Worm (Caenorhabditis elegans): ENCODE results near the gene R02F2.10.

Gene R02F2.10

ce11 chrIII:5521930-5522329 is 43.8 kb downstream of the R02F2.10 start, which contains the start of gene D1044.4:
Gene D1044.4, minus strand, starts transcription at chrIII:5522030.
- TF ChIP-seq B0019.2 (GFP tag; conservative IDR thresholded peaks at IDR 0.05) = no peak
- TF ChIP-seq mes-4 (tag; optimal IDR thresholded peaks at IDR 0.05) = no peak
- TF ChIP-seq ztf-28 (GFP tag; IDR thresholded peaks at IDR 0.05) = no peak
- TF ChIP-seq gei-17 (GFP tag; optimal IDR thresholded peaks at IDR 0.05) = no peak
- no peak for TF ChIP-seq ztf-26 (tag; optimal IDR thresholded peaks at IDR 0.05)

ce11 chrIII:5525973-5526372 is 47.9 kb downstream of the R02F2.10 start, which contains the start of gene dex-1:
Gene dex-1, plus strand, starts transcription at chrIII:5526104.
- no peak for TF ChIP-seq F52B5.7 (tag; optimal IDR thresholded peaks at IDR 0.05)
- TF ChIP-seq attf-6 (GFP tag; IDR thresholded peaks at IDR 0.05) = no peak
- TF ChIP-seq F57C9.4 (tag; optimal IDR thresholded peaks at IDR 0.05) = no peak
- no peak for TF ChIP-seq zfh-2 (GFP tag; conservative IDR thresholded peaks at IDR 0.05)
- no peak for TF ChIP-seq lin-54 (GFP tag; optimal IDR thresholded peaks at IDR 0.05)
- TF ChIP-seq him-1 (tag; optimal IDR thresholded peaks at IDR 0.05) = no peak
- TF ChIP-seq sea-2 (GFP tag; IDR thresholded peaks at IDR 0.05) = no peak
- TF ChIP-seq F57A8.1 (GFP tag; optimal IDR thresholded peaks at IDR 0.05) = no peak
- TF ChIP-seq egl-18 (GFP tag; IDR thresholded peaks at IDR 0.05) = no peak
- no peak for TF ChIP-seq efl-1 (GFP tag; optimal IDR thresholded peaks at IDR 0.05)
- no peak for TF ChIP-seq let-526 (GFP tag; IDR thresholded peaks at IDR 0.05)
- no peak for TF ChIP-seq pha-4 (tag; optimal IDR thresholded peaks at IDR 0.05)
- TF ChIP-seq hsf-1 (GFP tag; IDR thresholded peaks at IDR 0.05) = no peak
- no peak for TF ChIP-seq cebp-2 (GFP tag; IDR thresholded peaks at IDR 0.05)
- TF ChIP-seq B0035.1 (tag; optimal IDR thresholded peaks at IDR 0.05) = no peak
- no peak for TF ChIP-seq atf-7 (tag; optimal IDR thresholded peaks at IDR 0.05)
- no peak for TF ChIP-seq rec-8 (tag; optimal IDR thresholded peaks at IDR 0.05)
- no peak for TF ChIP-seq Y53G8AR.9 (GFP tag; conservative IDR thresholded peaks at IDR 0.05)
- TF ChIP-seq mes-4 (tag; optimal IDR thresholded peaks at IDR 0.05) = no peak

Measured in whole organism, young adult.